Worm (Caenorhabditis elegans) whole organism, midembryonic: ENCODE data around the gene npp-18.

ENCODE experiments used
- T22C8.4 ChIP-seq: fragments of 200-800 bp; sonication (Bioruptor generic); IDR thresholded peaks from 2 replicates; pipeline ENCODE4 v1.3.6; 2022; ENCODE audit warnings: missing genetic modification characterization, missing compliant biosample characterization
- cog-1 ChIP-seq: sonication (generic microtip); optimal IDR thresholded peaks from 2 replicates; lab custom pipeline; 2016; ENCODE audit warnings: missing genetic modification characterization, missing compliant biosample characterization
- flt-1 ChIP-seq: fragments of 200-800 bp; sonication (Bioruptor generic); IDR thresholded peaks from 2 replicates; pipeline ENCODE4 v1.3.6; 2022; ENCODE audit warnings: missing genetic modification characterization, missing compliant biosample characterization
- klf-2 ChIP-seq: fragments of 200-800 bp; sonication (Bioruptor generic); conservative IDR thresholded peaks from 2 replicates; pipeline ENCODE4 v1.3.6; 2022; ENCODE audit warnings: missing genetic modification reagents, missing genetic modification characterization, missing compliant biosample characterization
- med-1 ChIP-seq: sonication (generic microtip); optimal IDR thresholded peaks from 2 replicates; lab custom pipeline; 2017; ENCODE audit warnings: missing genetic modification characterization, mild to moderate bottlenecking, missing compliant biosample characterization, antibody characterized with exemption, missing genetic modification reagents; ENCODE audit not compliant: insufficient read depth
- ref-1 ChIP-seq: fragments of 200-800 bp; sonication (Bioruptor generic); conservative IDR thresholded peaks from 2 replicates; pipeline ENCODE4 v1.3.6; 2022; ENCODE audit warnings: missing genetic modification reagents, missing genetic modification characterization, missing compliant biosample characterization
- tab-1 ChIP-seq: fragments of 200-800 bp; sonication (Bioruptor generic); IDR thresholded peaks from 2 replicates; pipeline ENCODE4 v1.3.6; 2022; ENCODE audit warnings: missing genetic modification characterization, missing compliant biosample characterization
- ztf-23 ChIP-seq: fragments of 200-800 bp; sonication (Bioruptor generic); IDR thresholded peaks from 2 replicates; pipeline ENCODE4 v1.3.6; 2022; ENCODE audit warnings: missing genetic modification reagents, missing genetic modification characterization, missing compliant biosample characterization
- ztf-29 ChIP-seq: fragments of 200-800 bp; sonication (Bioruptor generic); IDR thresholded peaks from 2 replicates; pipeline ENCODE4 v1.3.6; 2022; ENCODE audit warnings: missing genetic modification reagents, missing genetic modification characterization, missing compliant biosample characterization

The npp-18 gene

ce11 chrIII:13296289-13296874 lies at the start of gene npp-18:
TSS of gene npp-18 (plus strand) at chrIII:13296853.
- TF ChIP-seq flt-1 (peak; percentile 91), ref-1 (GFP tag; lab: Robert Waterston, UW) (peak; percentile 64), ztf-29 (peak; percentile 88), klf-2 (GFP tag; lab: Robert Waterston, UW) (peak; percentile 84), T22C8.4 (peak; percentile 74), ztf-23 (GFP tag; lab: Robert Waterston, UW) (peak; percentile 93), tab-1 (GFP tag; lab: Robert Waterston, UW) (peak; percentile 87)

ce11 chrIII:13254178-13254725 lies 42.4 kb upstream of the npp-18 start, which contains the start of gene F56A8.9:
TSS of gene F56A8.9 (plus strand) at chrIII:13254675.
- TF ChIP-seq klf-2 (GFP tag; lab: Robert Waterston, UW) = no peak
- TF ChIP-seq T22C8.4 = no peak
- no peak for TF ChIP-seq ztf-29
- no peak for TF ChIP-seq ztf-23 (GFP tag; lab: Robert Waterston, UW)
- TF ChIP-seq tab-1 (GFP tag; lab: Robert Waterston, UW) = no peak
- TF ChIP-seq ref-1 (GFP tag; lab: Robert Waterston, UW) = no peak
- no peak for TF ChIP-seq med-1 (GFP tag; lab: Kevin White, UChicago)
- TF ChIP-seq cog-1 = no peak
- no peak for TF ChIP-seq flt-1

DNA sequence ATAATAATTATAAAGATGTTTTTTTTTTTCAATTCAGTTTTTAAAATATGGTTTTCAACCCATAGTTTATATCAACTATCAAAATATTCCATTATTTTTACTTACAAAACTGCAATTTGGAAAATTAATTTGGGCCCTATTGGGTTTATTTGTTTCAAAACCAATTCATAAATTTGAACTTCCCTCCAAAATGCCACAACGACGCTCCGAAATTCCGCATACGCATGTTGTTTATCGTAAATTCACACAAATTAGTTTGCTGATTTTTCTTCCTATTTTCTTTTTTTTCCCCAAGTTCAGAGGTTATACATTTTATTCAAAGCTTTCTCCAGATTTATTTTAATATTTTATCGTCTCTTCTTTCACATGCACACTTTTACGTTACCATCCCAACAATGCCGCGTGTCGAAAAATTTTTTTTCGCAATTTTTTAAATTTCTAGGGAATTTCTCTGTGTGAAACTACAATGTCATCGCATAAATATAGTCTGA lies 40.2 kb upstream of the npp-18 start, which contains the start of gene F56A8.3:
Gene F56A8.3, plus strand, starts transcription at position 441 of the 491 bp plus-strand sequence.
- TF ChIP-seq med-1 (GFP tag; lab: Kevin White, UChicago) (no peak), cog-1 (no peak), flt-1 (no peak), tab-1 (GFP tag; lab: Robert Waterston, UW) (no peak), ztf-29 (no peak), ref-1 (GFP tag; lab: Robert Waterston, UW) (no peak), ztf-23 (GFP tag; lab: Robert Waterston, UW) (no peak), T22C8.4 (no peak), klf-2 (GFP tag; lab: Robert Waterston, UW) (no peak)

DNA sequence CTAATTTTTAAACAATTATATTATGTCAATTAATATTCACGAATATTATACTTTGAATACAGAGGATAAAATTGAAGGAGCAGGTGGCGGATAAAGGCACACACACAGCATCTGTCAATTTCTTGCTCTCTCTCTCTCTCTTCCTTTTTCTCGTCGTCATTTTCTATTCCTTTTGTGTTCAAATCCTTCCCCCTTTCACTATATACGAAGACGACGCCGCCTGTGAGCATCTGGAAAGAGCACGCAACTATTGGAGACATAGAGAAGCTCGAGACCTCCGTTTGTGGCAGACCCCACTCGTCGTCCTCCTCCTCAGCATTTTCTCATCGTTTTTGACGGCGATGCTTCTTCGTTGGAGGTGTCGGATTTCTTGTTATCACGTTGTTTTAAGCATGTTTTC lies 38.5 kb upstream of the npp-18 start:
- TF ChIP-seq T22C8.4 (no peak), ztf-23 (GFP tag; lab: Robert Waterston, UW) (no peak), klf-2 (GFP tag; lab: Robert Waterston, UW) (no peak)

DNA sequence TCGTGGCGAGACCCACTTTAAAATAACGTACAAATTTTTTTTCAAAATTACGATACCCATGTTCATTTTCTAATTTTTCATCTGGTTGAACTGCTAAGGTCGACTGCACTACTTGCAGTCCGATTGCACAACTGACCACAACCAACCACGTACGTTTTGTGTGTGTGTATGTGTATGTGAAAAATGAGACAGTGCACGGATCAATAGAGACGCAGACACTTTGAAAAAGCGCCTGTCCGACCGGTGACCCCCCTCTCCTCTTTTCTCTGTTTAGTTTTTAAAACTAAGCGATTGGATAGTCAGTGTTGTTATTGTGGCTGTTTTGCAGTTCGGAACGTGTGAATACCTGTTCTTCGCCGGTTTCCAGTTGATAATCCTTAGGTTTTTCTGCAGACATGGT lies 37.9 kb upstream of the npp-18 start:
- TF ChIP-seq ztf-23 (GFP tag; lab: Robert Waterston, UW) (no peak), T22C8.4 (no peak), flt-1 (0 out of 2 replicates have a peak, but pooled peaks have one; percentile 17), med-1 (GFP tag; lab: Kevin White, UChicago) (no peak), klf-2 (GFP tag; lab: Robert Waterston, UW) (no peak), ztf-29 (no peak), tab-1 (GFP tag; lab: Robert Waterston, UW) (no peak), ref-1 (GFP tag; lab: Robert Waterston, UW) (no peak)

DNA sequence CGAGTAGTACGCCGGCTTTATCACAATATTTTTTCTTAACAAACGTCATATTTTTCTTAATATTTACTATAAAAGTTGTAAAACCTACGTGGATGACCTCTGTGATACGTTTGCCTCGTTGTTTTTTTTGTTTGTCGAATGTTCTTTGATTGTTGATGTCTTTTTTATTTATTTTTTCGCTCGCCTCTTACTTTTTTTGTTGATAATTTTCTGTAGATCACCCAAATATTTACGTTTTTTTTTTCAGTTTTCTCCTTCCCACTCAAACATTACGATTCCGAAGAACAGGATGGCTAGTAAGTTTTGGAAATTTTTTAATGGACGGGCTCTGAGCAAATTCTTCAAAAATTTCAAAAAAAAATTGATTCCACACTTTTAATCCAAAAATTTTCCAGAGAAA lies 36.3 kb upstream of the npp-18 start:
- TF ChIP-seq T22C8.4 (no peak), ztf-29 (no peak), tab-1 (GFP tag; lab: Robert Waterston, UW) (no peak), cog-1 (no peak), ref-1 (GFP tag; lab: Robert Waterston, UW) (no peak), med-1 (GFP tag; lab: Kevin White, UChicago) (no peak), klf-2 (GFP tag; lab: Robert Waterston, UW) (no peak), ztf-23 (GFP tag; lab: Robert Waterston, UW) (no peak), flt-1 (no peak)

DNA sequence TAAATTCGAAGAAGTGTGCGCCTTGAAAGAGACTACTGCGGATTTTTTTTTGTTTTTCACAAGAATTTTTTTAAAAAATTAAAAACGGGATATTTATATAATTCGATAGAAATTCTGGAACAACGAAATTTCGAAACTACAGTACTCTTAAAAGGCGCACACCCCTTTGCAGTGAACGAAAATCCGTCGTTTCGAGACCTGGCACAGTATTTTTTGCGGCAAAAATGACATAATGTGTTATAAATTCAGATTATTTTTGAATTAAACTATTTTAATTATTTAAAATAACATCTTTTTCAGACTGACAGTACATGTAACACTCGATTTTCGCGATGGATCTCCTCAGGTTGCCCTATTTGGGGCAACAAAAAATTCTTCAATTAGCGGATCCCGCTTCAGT lies 33.7 kb upstream of the npp-18 start, which contains the start of gene F56A8.4:
Gene F56A8.4, plus strand, starts transcription at position 301 of the 400 bp plus-strand sequence.
- TF ChIP-seq ztf-29 = no peak
- no peak for TF ChIP-seq klf-2 (GFP tag; lab: Robert Waterston, UW)
- TF ChIP-seq T22C8.4 = no peak
- no peak for TF ChIP-seq cog-1
- no peak for TF ChIP-seq ztf-23 (GFP tag; lab: Robert Waterston, UW)
- TF ChIP-seq med-1 (GFP tag; lab: Kevin White, UChicago) = no peak
- no peak for TF ChIP-seq tab-1 (GFP tag; lab: Robert Waterston, UW)
- TF ChIP-seq flt-1 = no peak
- TF ChIP-seq ref-1 (GFP tag; lab: Robert Waterston, UW) = no peak

DNA sequence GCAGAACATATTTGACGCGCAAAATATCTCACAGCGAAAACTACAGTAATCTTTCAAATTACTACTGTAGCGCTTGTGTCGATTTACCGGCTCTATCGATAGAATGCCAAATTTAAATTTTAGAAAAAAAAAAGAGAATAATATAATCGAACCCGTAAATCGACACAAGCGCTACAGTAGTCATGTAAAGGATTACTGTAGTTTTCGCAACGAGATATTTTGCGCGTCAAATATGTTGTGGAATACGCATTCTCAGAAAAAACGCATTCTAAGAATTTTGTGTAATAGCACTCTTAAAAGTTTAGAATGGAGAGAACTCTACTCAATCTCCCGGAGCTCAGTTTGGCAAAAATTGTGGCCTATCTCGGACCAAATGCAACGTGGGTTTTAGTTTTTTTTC lies 31.1 kb upstream of the npp-18 start, which contains the start of gene F56A8.5:
Gene F56A8.5, plus strand, starts transcription at position 301 of the 400 bp plus-strand sequence.
- TF ChIP-seq klf-2 (GFP tag; lab: Robert Waterston, UW) (no peak), T22C8.4 (no peak), ref-1 (GFP tag; lab: Robert Waterston, UW) (no peak), flt-1 (no peak), cog-1 (no peak), ztf-23 (GFP tag; lab: Robert Waterston, UW) (no peak), ztf-29 (no peak), med-1 (GFP tag; lab: Kevin White, UChicago) (no peak), tab-1 (GFP tag; lab: Robert Waterston, UW) (no peak)

DNA sequence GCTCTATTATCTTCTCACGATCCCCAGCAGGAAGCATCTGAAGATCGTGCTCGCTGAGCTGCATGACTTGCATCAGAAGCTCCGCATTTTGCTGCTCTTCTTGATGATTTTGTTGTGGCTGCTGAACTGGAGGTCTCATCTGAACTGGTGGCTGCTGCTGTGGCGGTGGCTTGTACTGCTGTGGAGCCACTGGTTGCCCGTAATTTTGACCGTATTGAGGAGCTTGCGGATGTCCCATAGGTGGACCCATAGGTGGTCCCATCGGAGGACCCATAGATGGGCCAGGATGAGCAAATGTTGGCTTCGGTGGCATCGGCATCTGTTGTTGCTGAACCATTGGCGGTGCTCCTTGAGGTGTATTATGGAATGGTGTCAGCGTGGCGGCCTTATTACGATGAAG lies 29.6 kb upstream of the npp-18 start:
- no peak for TF ChIP-seq cog-1
- no peak for TF ChIP-seq flt-1
- TF ChIP-seq tab-1 (GFP tag; lab: Robert Waterston, UW) = no peak
- TF ChIP-seq ztf-23 (GFP tag; lab: Robert Waterston, UW) = no peak
- TF ChIP-seq med-1 (GFP tag; lab: Kevin White, UChicago) = no peak

DNA sequence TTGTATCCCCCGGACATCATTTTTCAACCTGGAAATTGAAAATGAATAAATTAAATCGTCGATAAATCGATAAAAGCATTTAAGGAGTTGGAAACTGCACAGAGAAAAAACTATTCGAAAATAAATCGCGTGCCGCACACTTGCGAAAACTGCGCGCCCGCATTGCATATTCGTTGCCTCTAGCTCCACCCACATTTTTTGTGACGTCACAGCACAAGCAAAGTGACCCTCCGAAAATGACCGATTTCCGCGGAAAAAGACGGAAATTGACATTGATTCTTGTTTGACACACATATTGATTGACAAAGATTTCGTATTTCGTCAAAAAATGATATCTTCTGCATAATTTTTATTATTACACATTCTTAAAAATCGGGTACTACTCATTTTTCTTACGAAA lies 27.8 kb upstream of the npp-18 start, which contains the start of gene cpf-2:
Gene cpf-2, minus strand, starts transcription at position 28 of the 400 bp plus-strand sequence.
- TF ChIP-seq ref-1 (GFP tag; lab: Robert Waterston, UW) (0 out of 2 replicates have a peak, but pooled peaks have one; percentile 23), cog-1 (peak; percentile 45), flt-1 (peak; percentile 88), tab-1 (GFP tag; lab: Robert Waterston, UW) (peak; percentile 73; the same call in 1 of the 2 replicates), ztf-29 (0 out of 2 replicates have a peak, but pooled peaks have one; percentile 25), T22C8.4 (peak; percentile 73), med-1 (GFP tag; lab: Kevin White, UChicago) (peak; percentile 89), ztf-23 (GFP tag; lab: Robert Waterston, UW) (peak; percentile 83), klf-2 (GFP tag; lab: Robert Waterston, UW) (0 out of 2 replicates have a peak, but pooled peaks have one; percentile 44)
